Worm (Caenorhabditis elegans): Measurements from ENCODE around the gene R05G6.9.

Gene R05G6.9

DNA sequence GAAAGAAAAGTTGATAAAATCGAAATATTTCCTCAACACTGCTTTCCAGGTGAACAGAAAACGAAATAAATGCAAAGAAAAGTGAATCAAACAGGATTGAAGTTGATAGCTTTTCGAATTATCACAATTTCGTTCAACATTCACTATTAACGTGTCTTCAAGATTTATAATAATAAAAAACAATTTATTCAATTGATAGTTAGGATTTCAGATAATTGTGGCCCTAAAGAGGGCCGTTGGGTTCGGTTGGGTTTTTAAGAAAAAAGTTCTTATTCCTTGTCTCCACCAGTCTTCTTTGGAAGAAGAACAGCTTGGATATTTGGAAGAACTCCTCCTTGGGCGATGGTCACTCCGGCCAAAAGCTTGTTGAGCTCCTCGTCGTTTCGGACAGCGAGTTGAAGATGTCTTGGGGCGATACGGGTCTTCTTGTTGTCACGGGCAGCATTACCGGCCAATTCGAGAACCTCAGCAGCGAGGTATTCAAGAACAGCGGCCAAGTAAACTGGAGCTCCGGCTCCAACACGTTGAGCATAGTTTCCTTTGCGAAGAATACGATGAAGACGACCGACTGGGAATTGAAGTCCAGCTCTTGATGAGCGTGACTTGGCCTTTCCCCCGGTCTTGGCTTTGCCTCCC is 30.4 kb downstream of the R05G6.9 start:
- TF ChIP-seq aly-1 (tag; optimal IDR thresholded peaks at IDR 0.05) (peak; percentile 39), tbx-11 (GFP tag; IDR thresholded peaks at IDR 0.05) (peak; percentile 8; the same call in 1 of the 2 replicates), ama-1 (optimal IDR thresholded peaks at IDR 0.05) (peak; percentile 69), flt-1 (GFP tag; IDR thresholded peaks at IDR 0.05) (peak; percentile 39; the same call in 1 of the 2 replicates), sea-1 (GFP tag; conservative IDR thresholded peaks at IDR 0.05) (peak; percentile 76)

DNA sequence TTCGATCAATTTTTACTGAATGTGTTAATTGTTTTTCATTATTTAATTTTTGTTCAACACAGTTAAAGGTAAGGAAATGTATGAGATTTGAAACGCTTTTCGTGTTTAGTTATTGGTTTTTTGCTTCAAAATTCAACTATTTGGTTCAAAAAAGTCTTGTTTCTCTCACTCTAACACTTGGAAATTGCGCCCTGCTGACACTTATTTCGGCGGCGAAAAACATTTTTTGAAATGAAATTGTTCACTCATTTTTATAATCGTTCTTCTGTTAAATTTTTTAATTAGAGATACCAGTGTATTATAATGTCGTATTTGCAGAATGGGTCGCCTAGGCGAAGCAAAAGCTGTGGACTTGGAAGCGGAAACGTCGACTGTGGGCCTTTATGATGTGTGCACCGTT is 37.9 kb downstream of the R05G6.9 start, which contains the start of gene rod-1:
rod-1 (plus strand) TSS at position 319 of the 400 bp plus-strand sequence.
- TF ChIP-seq tra-4 (tag; optimal IDR thresholded peaks at IDR 0.05), result no peak
- no peak for TF ChIP-seq scrt-1 (GFP tag; IDR thresholded peaks at IDR 0.05)
- no peak for TF ChIP-seq flt-1 (GFP tag; IDR thresholded peaks at IDR 0.05)
- no peak for TF ChIP-seq aly-1 (tag; optimal IDR thresholded peaks at IDR 0.05)
- TF ChIP-seq tbx-11 (GFP tag; IDR thresholded peaks at IDR 0.05), result no peak
- TF ChIP-seq ceh-13 (GFP tag; optimal IDR thresholded peaks at IDR 0.05), result no peak
- TF ChIP-seq ceh-36 (tag; optimal IDR thresholded peaks at IDR 0.05), result no peak
- TF ChIP-seq hnd-1 (tag; optimal IDR thresholded peaks at IDR 0.05), result no peak
- no peak for TF ChIP-seq pes-1 (GFP tag; IDR thresholded peaks at IDR 0.05)
- no peak for TF ChIP-seq ama-1 (optimal IDR thresholded peaks at IDR 0.05)
- TF ChIP-seq tbx-37 (GFP tag; conservative IDR thresholded peaks at IDR 0.05), result no peak
- TF ChIP-seq hmg-4 (GFP tag; optimal IDR thresholded peaks at IDR 0.05), result no peak
- TF ChIP-seq B0310.2 (tag; optimal IDR thresholded peaks at IDR 0.05), result no peak
- TF ChIP-seq hmbx-1 (tag; optimal IDR thresholded peaks at IDR 0.05), result no peak
- no peak for TF ChIP-seq sea-1 (GFP tag; conservative IDR thresholded peaks at IDR 0.05)
- TF ChIP-seq ets-7 (tag; optimal IDR thresholded peaks at IDR 0.05), result no peak
- TF ChIP-seq F13C5.2 (tag; optimal IDR thresholded peaks at IDR 0.05), result no peak

DNA sequence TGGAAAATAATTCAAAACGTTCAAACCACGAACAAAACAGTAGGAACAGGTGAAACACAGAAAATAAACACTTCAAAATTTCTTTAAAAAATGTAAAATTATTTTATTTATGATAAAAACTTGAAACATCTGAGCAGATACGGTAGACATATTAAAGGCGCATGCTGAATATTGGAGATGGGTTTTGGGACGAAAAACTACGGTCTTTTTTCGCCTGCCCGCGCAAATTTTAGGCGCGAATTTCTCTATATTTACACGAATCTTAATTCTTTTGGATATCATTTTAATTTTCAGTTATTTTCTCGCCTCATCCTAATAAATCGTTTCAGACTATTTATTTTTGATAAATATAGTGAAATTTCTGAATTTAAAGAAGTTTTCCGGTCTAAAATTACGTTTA is 38.4 kb downstream of the R05G6.9 start:
- no peak for TF ChIP-seq hnd-1 (tag; optimal IDR thresholded peaks at IDR 0.05)
- no peak for TF ChIP-seq ets-7 (tag; optimal IDR thresholded peaks at IDR 0.05)
- no peak for TF ChIP-seq pes-1 (GFP tag; IDR thresholded peaks at IDR 0.05)

DNA sequence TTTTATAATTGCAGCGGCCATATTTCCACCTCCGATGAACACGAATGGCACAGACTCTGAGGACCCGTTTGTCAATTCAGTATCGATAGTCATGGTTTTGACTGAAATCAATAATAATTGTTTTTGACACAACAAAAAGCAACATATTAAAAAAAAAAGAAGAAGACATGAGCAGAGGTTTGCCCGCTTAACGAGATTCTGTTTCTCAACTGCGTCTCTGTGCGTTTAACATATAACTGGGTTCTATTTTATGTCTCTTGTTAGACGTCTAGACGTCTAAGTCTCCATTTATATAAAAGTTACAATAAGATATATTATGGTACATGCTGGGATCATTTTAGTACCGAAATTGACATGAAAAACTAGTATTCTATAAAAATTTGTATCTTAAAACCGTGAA is 38.9 kb downstream of the R05G6.9 start, which contains the start of gene pycr-4:
pycr-4 (minus strand) TSS at position 101 of the 400 bp plus-strand sequence.
- TF ChIP-seq tbx-37 (GFP tag; conservative IDR thresholded peaks at IDR 0.05) (no peak), pes-1 (GFP tag; IDR thresholded peaks at IDR 0.05) (no peak), ama-1 (optimal IDR thresholded peaks at IDR 0.05) (no peak), ceh-36 (tag; optimal IDR thresholded peaks at IDR 0.05) (no peak), B0310.2 (tag; optimal IDR thresholded peaks at IDR 0.05) (no peak), hmbx-1 (tag; optimal IDR thresholded peaks at IDR 0.05) (no peak), scrt-1 (GFP tag; IDR thresholded peaks at IDR 0.05) (no peak), hmg-4 (GFP tag; optimal IDR thresholded peaks at IDR 0.05) (no peak), tbx-11 (GFP tag; IDR thresholded peaks at IDR 0.05) (no peak), ceh-13 (GFP tag; optimal IDR thresholded peaks at IDR 0.05) (no peak), F13C5.2 (tag; optimal IDR thresholded peaks at IDR 0.05) (no peak), aly-1 (tag; optimal IDR thresholded peaks at IDR 0.05) (no peak), sea-1 (GFP tag; conservative IDR thresholded peaks at IDR 0.05) (no peak), flt-1 (GFP tag; IDR thresholded peaks at IDR 0.05) (no peak)

DNA sequence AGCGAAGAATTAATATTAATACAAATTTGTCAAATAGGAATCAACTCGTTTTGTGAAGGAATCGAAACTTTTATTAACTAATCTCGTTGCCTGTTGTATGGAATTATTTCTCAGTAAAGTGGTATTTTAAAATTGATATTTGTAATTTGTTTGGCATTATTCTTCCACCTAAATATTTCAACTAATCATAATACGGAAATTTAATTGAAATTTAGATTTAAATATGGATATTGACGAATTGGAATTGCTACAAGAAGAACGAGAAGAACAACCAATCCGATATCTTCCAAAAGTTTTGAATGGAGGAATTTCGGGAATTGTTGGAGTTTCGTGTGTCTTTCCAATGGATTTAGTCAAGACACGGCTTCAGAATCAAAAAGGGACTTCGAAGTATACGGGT is 41.2 kb downstream of the R05G6.9 start, which contains the start of gene slc-25A18.2:
slc-25A18.2 (plus strand) TSS at position 216 of the 400 bp plus-strand sequence.
- TF ChIP-seq tra-4 (tag; optimal IDR thresholded peaks at IDR 0.05), result no peak
- no peak for TF ChIP-seq aly-1 (tag; optimal IDR thresholded peaks at IDR 0.05)
- no peak for TF ChIP-seq sea-1 (GFP tag; conservative IDR thresholded peaks at IDR 0.05)
- TF ChIP-seq ets-7 (tag; optimal IDR thresholded peaks at IDR 0.05), result no peak
- no peak for TF ChIP-seq flt-1 (GFP tag; IDR thresholded peaks at IDR 0.05)
- TF ChIP-seq hnd-1 (tag; optimal IDR thresholded peaks at IDR 0.05), result no peak
- TF ChIP-seq F13C5.2 (tag; optimal IDR thresholded peaks at IDR 0.05), result no peak
- TF ChIP-seq pes-1 (GFP tag; IDR thresholded peaks at IDR 0.05), result no peak
- no peak for TF ChIP-seq hmbx-1 (tag; optimal IDR thresholded peaks at IDR 0.05)
- no peak for TF ChIP-seq ceh-36 (tag; optimal IDR thresholded peaks at IDR 0.05)
- TF ChIP-seq ceh-13 (GFP tag; optimal IDR thresholded peaks at IDR 0.05), result no peak
- TF ChIP-seq tbx-11 (GFP tag; IDR thresholded peaks at IDR 0.05), result no peak
- no peak for TF ChIP-seq hmg-4 (GFP tag; optimal IDR thresholded peaks at IDR 0.05)
- TF ChIP-seq B0310.2 (tag; optimal IDR thresholded peaks at IDR 0.05), result no peak
- no peak for TF ChIP-seq tbx-37 (GFP tag; conservative IDR thresholded peaks at IDR 0.05)

DNA sequence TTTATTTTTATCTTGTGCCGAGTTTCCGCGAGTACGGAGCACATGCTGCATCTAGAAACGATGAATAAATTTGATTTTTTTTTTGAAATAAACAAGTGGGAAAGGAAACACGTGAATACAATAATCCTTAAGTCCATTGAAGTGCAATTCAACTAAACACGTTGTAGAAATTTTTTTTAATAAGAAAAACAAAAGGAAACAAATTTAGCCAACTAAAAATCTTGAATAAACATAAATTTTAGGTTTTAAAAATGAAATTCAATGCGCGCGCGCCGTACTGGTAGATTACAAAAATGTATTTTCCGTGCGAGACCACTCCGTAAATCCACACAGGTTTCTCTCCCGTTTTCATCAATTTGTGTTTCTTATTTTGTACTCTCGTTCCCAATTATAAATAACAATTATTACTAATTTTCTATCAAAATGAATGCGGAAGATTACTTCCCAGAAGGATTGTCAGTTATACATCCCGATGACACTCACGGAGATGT is 42.9 kb downstream of the R05G6.9 start, which contains the start of the genes plk-3 and F55G1.6:
plk-3 (minus strand) TSS at position 51 of the 491 bp plus-strand sequence.
F55G1.6 (plus strand) TSS at position 359 of the 491 bp plus-strand sequence.
- TF ChIP-seq scrt-1 (GFP tag; IDR thresholded peaks at IDR 0.05) (no peak), pes-1 (GFP tag; IDR thresholded peaks at IDR 0.05) (no peak), hmg-4 (GFP tag; optimal IDR thresholded peaks at IDR 0.05) (no peak), sea-1 (GFP tag; conservative IDR thresholded peaks at IDR 0.05) (no peak), tbx-11 (GFP tag; IDR thresholded peaks at IDR 0.05) (no peak)

DNA sequence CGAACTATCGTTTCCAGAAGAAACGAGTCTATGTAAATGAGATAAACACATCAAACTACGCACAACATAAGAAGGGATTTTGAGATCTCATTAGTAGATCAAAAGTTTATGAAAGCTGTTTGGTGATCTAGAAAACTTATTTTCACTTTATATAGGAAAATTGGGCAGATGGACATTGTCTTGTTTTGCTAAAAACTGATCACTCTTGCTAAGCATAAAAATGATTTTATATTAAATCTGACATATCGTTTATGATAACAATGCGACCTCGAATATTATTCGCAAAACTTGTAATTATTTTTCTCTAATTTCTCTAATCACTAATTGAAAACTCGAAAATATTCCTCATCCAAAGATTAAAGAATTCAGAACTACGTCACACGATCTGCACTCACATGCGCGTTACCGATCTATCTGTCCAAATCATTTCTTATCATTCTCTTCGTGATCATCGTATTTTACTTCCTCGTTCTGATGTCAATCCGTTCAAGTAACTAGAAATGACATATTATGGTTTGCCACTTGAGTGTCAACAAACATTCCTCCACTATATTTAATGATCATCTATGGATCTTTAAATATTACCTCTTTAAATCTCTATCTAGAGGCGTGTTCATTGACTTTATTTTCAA is 46.2 kb downstream of the R05G6.9 start, which contains the start of gene F55G1.7:
F55G1.7 (minus strand) TSS at position 51 of the 632 bp plus-strand sequence.
- no peak for TF ChIP-seq ceh-36 (tag; optimal IDR thresholded peaks at IDR 0.05)
- TF ChIP-seq ceh-13 (GFP tag; optimal IDR thresholded peaks at IDR 0.05), result no peak
- no peak for TF ChIP-seq ama-1 (optimal IDR thresholded peaks at IDR 0.05)
- TF ChIP-seq pes-1 (GFP tag; IDR thresholded peaks at IDR 0.05), result no peak
- no peak for TF ChIP-seq sea-1 (GFP tag; conservative IDR thresholded peaks at IDR 0.05)
- TF ChIP-seq scrt-1 (GFP tag; IDR thresholded peaks at IDR 0.05), result no peak
- no peak for TF ChIP-seq aly-1 (tag; optimal IDR thresholded peaks at IDR 0.05)
- TF ChIP-seq hnd-1 (tag; optimal IDR thresholded peaks at IDR 0.05), result no peak
- TF ChIP-seq flt-1 (GFP tag; IDR thresholded peaks at IDR 0.05), result no peak
- TF ChIP-seq hmbx-1 (tag; optimal IDR thresholded peaks at IDR 0.05), result no peak
- no peak for TF ChIP-seq tra-4 (tag; optimal IDR thresholded peaks at IDR 0.05)
